Fruit fly (Drosophila melanogaster) whole organism, embryonic: ENCODE measurements around the gene trbd.
A peak's percentile ranks its signal among the peaks of the same experiment; 100 is the strongest.

Source experiments
- ATbp ChIP-seq: fragments of 200-800 bp; sonication (Bioruptor generic); optimal IDR thresholded peaks from 2 replicates; lab custom pipeline; 2017; ENCODE audit warnings: missing biosample characterization, mild to moderate bottlenecking, missing genetic modification characterization, missing genetic modification reagents
- CG10274 ChIP-seq: fragments of 200-800 bp; sonication (Bioruptor generic); optimal IDR thresholded peaks from 3 replicates; lab custom pipeline; 2017; ENCODE audit warnings: missing biosample characterization, mild to moderate bottlenecking, missing genetic modification characterization
- CG10565 ChIP-seq: fragments of 200-800 bp; sonication (Bioruptor generic); optimal IDR thresholded peaks from 3 replicates; lab custom pipeline; 2016; ENCODE audit warnings: missing biosample characterization, mild to moderate bottlenecking, missing genetic modification characterization
- CG12744 ChIP-seq: fragments of 200-800 bp; sonication (Bioruptor generic); optimal IDR thresholded peaks from 2 replicates; lab custom pipeline; 2016; ENCODE audit warnings: missing biosample characterization, missing genetic modification characterization
- CG12942 ChIP-seq: fragments of 200-800 bp; sonication (Bioruptor generic); optimal IDR thresholded peaks from 3 replicates; lab custom pipeline; 2016; ENCODE audit warnings: missing biosample characterization, missing genetic modification characterization
- CG17912 ChIP-seq: fragments of 200-800 bp; sonication (Bioruptor generic); optimal IDR thresholded peaks from 2 replicates; lab custom pipeline; 2018; ENCODE audit warnings: missing biosample characterization, mild to moderate bottlenecking, missing genetic modification characterization
- CG18262 ChIP-seq: fragments of 200-800 bp; optimal IDR thresholded peaks from 3 replicates; lab custom pipeline; 2019; ENCODE audit warnings: missing biosample characterization, mild to moderate bottlenecking, missing genetic modification characterization, moderate library complexity
- CG2712 ChIP-seq: fragments of 200-800 bp; optimal IDR thresholded peaks from 3 replicates; lab custom pipeline; 2019; ENCODE audit warnings: missing biosample characterization, mild to moderate bottlenecking, missing genetic modification characterization, moderate library complexity
- CG30020 ChIP-seq: fragments of 200-800 bp; optimal IDR thresholded peaks from 2 replicates; lab custom pipeline; 2019; ENCODE audit warnings: missing biosample characterization, mild to moderate bottlenecking, missing genetic modification characterization, moderate library complexity
- CG3163 ChIP-seq: fragments of 200-800 bp; sonication (Bioruptor generic); optimal IDR thresholded peaks from 3 replicates; lab custom pipeline; 2016; ENCODE audit warnings: missing biosample characterization, missing genetic modification characterization
- CG3995 ChIP-seq: fragments of 200-800 bp; sonication (Bioruptor generic); optimal IDR thresholded peaks from 3 replicates; lab custom pipeline; 2016; ENCODE audit warnings: missing biosample characterization, missing genetic modification characterization
- CG4404 ChIP-seq: fragments of 200-800 bp; sonication (Bioruptor generic); IDR thresholded peaks from 2 replicates; pipeline ENCODE4 v1.3.6; 2022; ENCODE audit warnings: missing biosample characterization, missing genetic modification characterization
- CG4820 ChIP-seq: fragments of 200-800 bp; sonication (Bioruptor generic); optimal IDR thresholded peaks from 3 replicates; lab custom pipeline; 2016; ENCODE audit warnings: missing biosample characterization, missing genetic modification characterization
- CG5953 ChIP-seq: fragments of 200-800 bp; sonication (Bioruptor generic); IDR thresholded peaks from 2 replicates; pipeline ENCODE4 v1.3.6; 2022; ENCODE audit warnings: missing biosample characterization, missing genetic modification characterization
- CG6654 ChIP-seq: fragments of 200-800 bp; sonication (Bioruptor generic); optimal IDR thresholded peaks from 2 replicates; lab custom pipeline; 2017; ENCODE audit warnings: missing biosample characterization, mild to moderate bottlenecking, missing genetic modification characterization
- CG7839 ChIP-seq: fragments of 200-800 bp; sonication (Bioruptor generic); optimal IDR thresholded peaks from 3 replicates; lab custom pipeline; 2018; ENCODE audit warnings: missing biosample characterization, mild to moderate bottlenecking, missing genetic modification characterization, moderate library complexity
- CG7928 ChIP-seq: fragments of 200-800 bp; sonication (Bioruptor generic); optimal IDR thresholded peaks from 2 replicates; lab custom pipeline; 2017; ENCODE audit warnings: missing biosample characterization, mild to moderate bottlenecking, missing genetic modification characterization
- CG8290 ChIP-seq, 3 experiments: fragments of 200-800 bp; sonication (Bioruptor generic); optimal IDR thresholded peaks; 2 replicates each; lab custom pipeline; 2016 to 2019; ENCODE audit warnings: missing biosample characterization in 3 of 3, missing genetic modification characterization in 3 of 3, mild to moderate bottlenecking in 2 of 3, moderate library complexity in 1 of 3
- CG8359 ChIP-seq: fragments of 200-800 bp; sonication (Bioruptor generic); optimal IDR thresholded peaks from 2 replicates; lab custom pipeline; 2017; ENCODE audit warnings: missing biosample characterization, mild to moderate bottlenecking, missing genetic modification characterization, borderline replicate concordance
- CG9609 ChIP-seq: fragments of 200-800 bp; sonication (Bioruptor generic); optimal IDR thresholded peaks from 3 replicates; lab custom pipeline; 2016; ENCODE audit warnings: missing biosample characterization, missing genetic modification characterization
- CG9727 ChIP-seq: fragments of 200-800 bp; sonication (Bioruptor generic); optimal IDR thresholded peaks from 3 replicates; lab custom pipeline; 2017; ENCODE audit warnings: missing biosample characterization, mild to moderate bottlenecking, missing genetic modification characterization
- CG9817 ChIP-seq: fragments of 200-800 bp; sonication (Bioruptor generic); optimal IDR thresholded peaks from 2 replicates; lab custom pipeline; 2018; ENCODE audit warnings: missing biosample characterization, mild to moderate bottlenecking, missing genetic modification characterization, moderate library complexity
- CG9876 ChIP-seq: fragments of 200-800 bp; sonication (Bioruptor generic); optimal IDR thresholded peaks from 2 replicates; lab custom pipeline; 2016; ENCODE audit warnings: missing biosample characterization, missing genetic modification characterization
- CG9932 ChIP-seq: fragments of 200-800 bp; sonication (Bioruptor generic); IDR thresholded peaks from 2 replicates; pipeline ENCODE4 v1.3.6; 2022; ENCODE audit warnings: missing biosample characterization, missing genetic modification characterization
- Chrac-16 ChIP-seq: fragments of 200-800 bp; sonication (Bioruptor generic); optimal IDR thresholded peaks from 3 replicates; lab custom pipeline; 2016; ENCODE audit warnings: missing biosample characterization, missing genetic modification characterization
- CrebB ChIP-seq: fragments of 200-800 bp; sonication (Bioruptor generic); optimal IDR thresholded peaks from 3 replicates; lab custom pipeline; 2018; ENCODE audit warnings: missing biosample characterization, mild to moderate bottlenecking, missing genetic modification characterization
- Elba2 ChIP-seq: fragments of 200-800 bp; sonication (Bioruptor generic); optimal IDR thresholded peaks from 3 replicates; lab custom pipeline; 2016; ENCODE audit warnings: missing biosample characterization, missing genetic modification characterization
- H15 ChIP-seq: fragments of 200-800 bp; sonication (Bioruptor generic); IDR thresholded peaks from 3 replicates; pipeline ENCODE4 v1.3.6; 2022; ENCODE audit warnings: missing biosample characterization, missing genetic modification characterization
- HLHmδ ChIP-seq: fragments of 200-800 bp; sonication (Bioruptor generic); optimal IDR thresholded peaks from 2 replicates; lab custom pipeline; 2018; ENCODE audit warnings: missing biosample characterization, mild to moderate bottlenecking, missing genetic modification characterization, moderate library complexity
- Hr78 ChIP-seq, 2 experiments: fragments of 200-800 bp in 1 of 2; fragments of >200 bp in 1 of 2; sonication (Bioruptor generic) in 1 of 2; optimal IDR thresholded peaks; 2 replicates each; lab custom pipeline; 2017 to 2019; ENCODE audit warnings: missing biosample characterization in 2 of 2, missing genetic modification characterization in 2 of 2, mild to moderate bottlenecking in 1 of 2, moderate library complexity in 1 of 2
- MESR4 ChIP-seq: fragments of 200-800 bp; sonication (Bioruptor generic); optimal IDR thresholded peaks from 2 replicates; lab custom pipeline; 2018; ENCODE audit warnings: missing biosample characterization, mild to moderate bottlenecking, missing genetic modification characterization, moderate library complexity
- NfI ChIP-seq: fragments of 200-800 bp; sonication (Bioruptor generic); optimal IDR thresholded peaks from 3 replicates; lab custom pipeline; 2018; ENCODE audit warnings: missing biosample characterization, mild to moderate bottlenecking, missing genetic modification characterization, moderate library complexity
- Sry-β ChIP-seq: fragments of 200-800 bp; sonication (Bioruptor generic); optimal IDR thresholded peaks from 2 replicates; lab custom pipeline; 2018; ENCODE audit warnings: missing biosample characterization, mild to moderate bottlenecking, missing genetic modification characterization, moderate library complexity
- bigmax ChIP-seq: fragments of 200-800 bp; sonication (Bioruptor generic); optimal IDR thresholded peaks from 2 replicates; lab custom pipeline; 2018; ENCODE audit warnings: missing biosample characterization, mild to moderate bottlenecking, missing genetic modification characterization
- bsh ChIP-seq, 2 experiments: fragments of 200-800 bp; sonication (Bioruptor generic); optimal IDR thresholded peaks; 2 replicates each; lab custom pipeline; 2017 to 2018; ENCODE audit warnings: mild to moderate bottlenecking in 2 of 2, missing biosample characterization in 2 of 2, missing genetic modification characterization in 2 of 2, moderate library complexity in 1 of 2
- btn ChIP-seq: fragments of 200-800 bp; sonication (Bioruptor generic); optimal IDR thresholded peaks from 2 replicates; lab custom pipeline; 2016; ENCODE audit warnings: missing biosample characterization, missing genetic modification characterization
- dan ChIP-seq: fragments of 200-800 bp; sonication (Bioruptor generic); IDR thresholded peaks from 2 replicates; pipeline ENCODE4 v1.3.6; 2022; ENCODE audit warnings: missing biosample characterization, missing genetic modification characterization
- danr ChIP-seq: fragments of 200-800 bp; sonication (Bioruptor generic); IDR thresholded peaks from 2 replicates; pipeline ENCODE4 v1.3.6; 2022; ENCODE audit warnings: missing biosample characterization, missing genetic modification characterization
- dm ChIP-seq: fragments of 200-800 bp; sonication (Bioruptor generic); optimal IDR thresholded peaks from 3 replicates; lab custom pipeline; 2016; ENCODE audit warnings: missing biosample characterization, missing genetic modification characterization
- eyg ChIP-seq: fragments of 200-800 bp; sonication (Bioruptor generic); optimal IDR thresholded peaks from 3 replicates; lab custom pipeline; 2016; ENCODE audit warnings: missing biosample characterization, missing genetic modification characterization
- gsb ChIP-seq: fragments of 200-800 bp; sonication (Bioruptor generic); IDR thresholded peaks from 2 replicates; pipeline ENCODE4 v1.3.6; 2022; ENCODE audit warnings: missing biosample characterization, missing genetic modification characterization
- ind ChIP-seq: fragments of 200-800 bp; sonication (Bioruptor generic); optimal IDR thresholded peaks from 3 replicates; lab custom pipeline; 2016; ENCODE audit warnings: missing biosample characterization, missing genetic modification characterization
- jumu ChIP-seq: fragments of 200-800 bp; sonication (Bioruptor generic); optimal IDR thresholded peaks from 3 replicates; lab custom pipeline; 2016; ENCODE audit warnings: missing biosample characterization, missing genetic modification characterization
- pum ChIP-seq: fragments of 200-800 bp; sonication (Bioruptor generic); optimal IDR thresholded peaks from 2 replicates; lab custom pipeline; 2016; ENCODE audit warnings: missing biosample characterization, missing genetic modification characterization
- sc ChIP-seq, 3 experiments: fragments of >200 bp in 2 of 3; fragments of 200-800 bp in 1 of 3; sonication (Bioruptor generic) in 1 of 3; optimal IDR thresholded peaks; 2 replicates in 2 of 3; 3 replicates in 1 of 3; lab custom pipeline; 2017; ENCODE audit warnings: mild to moderate bottlenecking in 1 of 3, missing biosample characterization in 1 of 3, missing genetic modification characterization in 1 of 3, missing genetic modification reagents in 1 of 3
- tll ChIP-seq, 2 experiments: fragments of 200-800 bp in 1 of 2; fragments of >200 bp in 1 of 2; sonication (Bioruptor generic) in 1 of 2; optimal IDR thresholded peaks; 2 replicates each; lab custom pipeline; 2017 to 2019; ENCODE audit warnings: missing biosample characterization in 2 of 2, missing genetic modification characterization in 2 of 2, mild to moderate bottlenecking in 1 of 2, moderate library complexity in 1 of 2
- trh ChIP-seq: fragments of 200-800 bp; sonication (Bioruptor generic); optimal IDR thresholded peaks from 2 replicates; lab custom pipeline; 2016; ENCODE audit warnings: missing biosample characterization, missing genetic modification characterization
- vfl ChIP-seq: fragments of 200-800 bp; sonication (Bioruptor generic); optimal IDR thresholded peaks from 2 replicates; lab custom pipeline; 2016; ENCODE audit warnings: missing biosample characterization, missing genetic modification characterization
- wdn ChIP-seq: fragments of 200-800 bp; sonication (Bioruptor generic); IDR thresholded peaks from 2 replicates; pipeline ENCODE4 v1.3.6; 2022; ENCODE audit warnings: missing biosample characterization, missing genetic modification characterization

Gene trbd

dm6 chr3R:9702567-9702966 lies 8.3 kb downstream of the trbd start (continued):
- TF ChIP-seq CrebB (tag; lab: Kevin White, UChicago) (peak; percentile 89), sc (optimal IDR thresholded peaks at IDR 0.05; lab: Kevin White, UChicago) (no peak), sc (GFP tag; optimal IDR thresholded peaks at IDR 0.05; lab: Kevin White, UChicago) (peak; percentile 79), CG9727 (peak; percentile 86), CG12744 (peak; percentile 87), CG8290 (GFP tag; optimal IDR thresholded peaks at IDR 0.05; lab: Kevin White, UChicago) (peak; percentile 76), CG8290 (tag; optimal IDR thresholded peaks at IDR 0.05; lab: Kevin White, UChicago) (peak in 1 of 2 experiments; percentile 92), jumu (GFP tag; lab: Kevin White, UChicago) (peak; percentile 76), Hr78 (GFP tag; optimal IDR thresholded peaks at IDR 0.05; lab: Kevin White, UChicago) (peak in 1 of 2 experiments; percentile 5), CG4404 (GFP tag; lab: Robert Waterston, UW) (no peak), Chrac-16 (GFP tag; lab: Kevin White, UChicago) (peak; percentile 83), CG9609 (GFP tag; lab: Kevin White, UChicago) (peak; percentile 61), CG4820 (GFP tag; lab: Kevin White, UChicago) (peak; percentile 88), CG10274 (peak; percentile 80), CG3163 (GFP tag; lab: Kevin White, UChicago) (peak; percentile 31), danr (GFP tag; lab: Robert Waterston, UW) (no peak), trh (GFP tag; lab: Kevin White, UChicago) (peak; percentile 45), ind (GFP tag; lab: Kevin White, UChicago) (peak; percentile 92), bsh (GFP tag; optimal IDR thresholded peaks at IDR 0.05; lab: Kevin White, UChicago) (peak in 1 of 2 experiments; percentile 90), vfl (peak; percentile 81), eyg (GFP tag; lab: Kevin White, UChicago) (peak; percentile 69), gsb (GFP tag; lab: Robert Waterston, UW) (no peak), NfI (GFP tag; lab: Kevin White, UChicago) (peak; percentile 92), CG18262 (tag; lab: Kevin White, UChicago) (peak; percentile 89), MESR4 (GFP tag; lab: Kevin White, UChicago) (peak; percentile 40), Sry-β (GFP tag; lab: Kevin White, UChicago) (peak; percentile 29), wdn (GFP tag; lab: Robert Waterston, UW) (no peak), CG17912 (GFP tag; lab: Kevin White, UChicago) (no peak), CG7928 (GFP tag; lab: Kevin White, UChicago) (peak; percentile 57), dm (GFP tag; lab: Kevin White, UChicago) (peak; percentile 67), Elba2 (GFP tag; lab: Kevin White, UChicago) (no peak), CG9817 (tag; lab: Kevin White, UChicago) (peak; percentile 84), pum (peak; percentile 73), HLHmδ (no peak), CG9932 (no peak), CG8359 (GFP tag; lab: Kevin White, UChicago) (peak; percentile 62), CG6654 (GFP tag; lab: Kevin White, UChicago) (peak; percentile 82), CG9876 (peak; percentile 38), CG7839 (tag; lab: Kevin White, UChicago) (peak; percentile 93), dan (GFP tag; lab: Robert Waterston, UW) (no peak), H15 (GFP tag; lab: Robert Waterston, UW) (no peak), btn (peak; percentile 46), CG30020 (peak; percentile 17), bigmax (GFP tag; lab: Kevin White, UChicago) (peak; percentile 57), tll (GFP tag; optimal IDR thresholded peaks at IDR 0.05; lab: Kevin White, UChicago) (peak in 1 of 2 experiments; percentile 86), ATbp (GFP tag; lab: Kevin White, UChicago) (peak; percentile 89), CG5953 (no peak), CG10565 (GFP tag; lab: Kevin White, UChicago) (peak; percentile 55), CG2712 (tag; lab: Kevin White, UChicago) (peak; percentile 91), CG12942 (GFP tag; lab: Kevin White, UChicago) (peak; percentile 76), CG3995 (GFP tag; lab: Kevin White, UChicago) (peak; percentile 56)
